Worm (Caenorhabditis elegans): ENCODE measurements around the gene R11G1.1.
A peak's percentile ranks its signal among the peaks of the same experiment; 100 is the strongest.

DNA sequence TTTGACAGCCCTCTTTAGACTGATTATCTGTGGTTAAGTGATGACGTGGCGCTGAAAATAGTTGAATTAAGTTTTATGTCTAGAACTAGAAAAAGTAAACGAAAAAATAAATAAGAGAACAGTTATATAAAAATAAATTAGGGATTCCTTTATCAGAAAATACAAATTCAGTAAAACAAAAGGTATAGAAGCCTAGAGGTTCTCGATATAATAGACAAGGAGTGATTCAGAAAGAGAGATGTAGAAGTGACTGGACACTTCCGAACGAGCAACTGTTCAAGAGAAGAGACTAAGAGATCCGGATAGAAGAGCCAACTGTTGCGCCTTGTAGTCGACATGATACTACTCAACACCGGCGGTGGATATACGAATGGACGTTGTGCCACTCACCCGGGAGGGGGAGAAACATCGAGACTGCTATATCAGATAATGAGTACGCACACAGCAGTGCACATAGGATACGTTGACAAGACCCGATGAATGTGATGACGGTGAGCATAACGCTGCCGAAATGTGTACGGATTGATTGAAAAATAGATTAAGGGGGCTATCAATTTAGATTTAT is 29.9 kb downstream of the R11G1.1 start, which contains the start of gene tag-278:
- peak; percentile 92 for TF ChIP-seq unc-120 (tag; optimal IDR thresholded peaks at IDR 0.05; ENCODE audit: poor library complexity, severe bottlenecking)
- no peak for TF ChIP-seq ztf-11 (tag; optimal IDR thresholded peaks at IDR 0.05)
- no peak for TF ChIP-seq elt-3 (tag; optimal IDR thresholded peaks at IDR 0.05)
- no peak for TF ChIP-seq elt-1 (tag; optimal IDR thresholded peaks at IDR 0.05; ENCODE audit: borderline replicate concordance, insufficient read depth)
- TF ChIP-seq mab-5 (tag; optimal IDR thresholded peaks at IDR 0.05), result peak; percentile 50
- TF ChIP-seq nhr-2 (tag; optimal IDR thresholded peaks at IDR 0.05), result no peak
- TF ChIP-seq ceh-43 (GFP tag; optimal IDR thresholded peaks at IDR 0.05), result no peak
- TF ChIP-seq unc-62 (GFP tag; optimal IDR thresholded peaks at IDR 0.05), result peak; percentile 96
- TF ChIP-seq lsy-2 (tag; optimal IDR thresholded peaks at IDR 0.05), result no peak
- no peak for TF ChIP-seq lin-13 (tag; optimal IDR thresholded peaks at IDR 0.05)
